Fruit fly (Drosophila melanogaster) whole organism, wandering third instar larva: ENCODE measurements around the gene CG7988.

Experiments used
- Abd-B ChIP-seq: fragments of >200 bp; optimal IDR thresholded peaks from 2 replicates; lab custom pipeline; 2017; ENCODE audit warnings: missing biosample characterization, missing genetic modification characterization
- CG32264 ChIP-seq: fragments of 200-800 bp; sonication (Bioruptor generic); optimal IDR thresholded peaks from 2 replicates; lab custom pipeline; 2016; ENCODE audit warnings: missing biosample characterization, missing genetic modification characterization
- CG9705 ChIP-seq: fragments of 200-800 bp; sonication (Bioruptor generic); optimal IDR thresholded peaks from 2 replicates; lab custom pipeline; 2018; ENCODE audit warnings: missing biosample characterization, mild to moderate bottlenecking, missing genetic modification characterization
- CrebA ChIP-seq: fragments of 200-800 bp; sonication (Bioruptor generic); optimal IDR thresholded peaks from 2 replicates; lab custom pipeline; 2016; ENCODE audit warnings: missing biosample characterization, mild to moderate bottlenecking, missing genetic modification characterization, borderline replicate concordance
- Dfd ChIP-seq: fragments of >200 bp; optimal IDR thresholded peaks from 2 replicates; lab custom pipeline; 2017; ENCODE audit warnings: missing biosample characterization, missing genetic modification characterization
- Dif ChIP-seq: fragments of 200-275, 200-300 bp; sonication (Bioruptor generic); optimal IDR thresholded peaks from 2 replicates; lab custom pipeline; 2018; ENCODE audit warnings: missing biosample characterization, missing genetic modification characterization; ENCODE audit not compliant: partially characterized antibody
- GATAd ChIP-seq: sonication (Bioruptor generic); optimal IDR thresholded peaks from 2 replicates; lab custom pipeline; 2016; ENCODE audit warnings: missing biosample characterization, missing genetic modification characterization
- HLH106 ChIP-seq: fragments of 200-800 bp; optimal IDR thresholded peaks from 3 replicates; lab custom pipeline; 2019; ENCODE audit warnings: missing biosample characterization, mild to moderate bottlenecking, missing genetic modification characterization, moderate library complexity
- Hnf4 ChIP-seq: fragments of 200-800 bp; sonication (Bioruptor generic); optimal IDR thresholded peaks from 2 replicates; lab custom pipeline; 2016; ENCODE audit warnings: missing biosample characterization, mild to moderate bottlenecking, missing genetic modification characterization
- Hr78 ChIP-seq: fragments of >200 bp; optimal IDR thresholded peaks from 2 replicates; lab custom pipeline; 2017; ENCODE audit warnings: missing biosample characterization, missing genetic modification characterization
- Hr83 ChIP-seq: fragments of 200-300 bp; sonication (Bioruptor generic); optimal IDR thresholded peaks from 2 replicates; lab custom pipeline; 2016; ENCODE audit warnings: missing biosample characterization, mild to moderate bottlenecking, missing genetic modification characterization, moderate library complexity; ENCODE audit not compliant: poor library complexity, severe bottlenecking
- Jra ChIP-seq: sonication (Bioruptor generic); optimal IDR thresholded peaks from 2 replicates; lab custom pipeline; 2016; ENCODE audit warnings: missing biosample characterization, missing genetic modification characterization
- Mio ChIP-seq: sonication (Bioruptor generic); optimal IDR thresholded peaks from 2 replicates; lab custom pipeline; 2016; ENCODE audit warnings: missing biosample characterization, missing genetic modification characterization
- Myc ChIP-seq: fragments of >200 bp; optimal IDR thresholded peaks from 2 replicates; lab custom pipeline; 2017
- N ChIP-seq: fragments of >200 bp; optimal IDR thresholded peaks from 2 replicates; lab custom pipeline; 2018; ENCODE audit warnings: missing biosample characterization, missing external identifiers, missing genetic modification characterization
- OdsH ChIP-seq: fragments of 200-800 bp; sonication (Bioruptor generic); optimal IDR thresholded peaks from 2 replicates; lab custom pipeline; 2016; ENCODE audit warnings: missing biosample characterization, mild to moderate bottlenecking, missing genetic modification characterization
- Rel ChIP-seq, 2 experiments: fragments of 200-800 bp; sonication (Bioruptor generic) in 1 of 2; optimal IDR thresholded peaks; 2 replicates in 1 of 2; 3 replicates in 1 of 2; lab custom pipeline; 2016 to 2019; ENCODE audit warnings: mild to moderate bottlenecking in 2 of 2, missing biosample characterization in 2 of 2, missing genetic modification characterization in 2 of 2, moderate library complexity in 1 of 2
- Sp1 ChIP-seq: fragments of 200-800 bp; sonication (Bioruptor generic); optimal IDR thresholded peaks from 3 replicates; lab custom pipeline; 2019; ENCODE audit warnings: missing biosample characterization, mild to moderate bottlenecking, missing genetic modification characterization, moderate library complexity
- Vsx2 ChIP-seq: fragments of 200-300, 225-300 bp; sonication (Bioruptor generic); optimal IDR thresholded peaks from 2 replicates; lab custom pipeline; 2018; ENCODE audit warnings: missing biosample characterization, missing genetic modification characterization; ENCODE audit not compliant: partially characterized antibody
- br ChIP-seq: fragments of 200-800 bp; sonication (Bioruptor generic); optimal IDR thresholded peaks from 2 replicates; lab custom pipeline; 2016; ENCODE audit warnings: missing biosample characterization, missing genetic modification characterization
- brk ChIP-seq: fragments of 200-800 bp; sonication (Bioruptor generic); optimal IDR thresholded peaks from 2 replicates; lab custom pipeline; 2016; ENCODE audit warnings: missing biosample characterization, mild to moderate bottlenecking, missing genetic modification characterization
- dl ChIP-seq, 2 experiments: fragments of 175-275, 200-275 bp in 1 of 2; fragments of 200-275 bp in 1 of 2; sonication (Bioruptor generic); optimal IDR thresholded peaks; lab custom pipeline; 2018; ENCODE audit warnings: mild to moderate bottlenecking in 2 of 2, missing biosample characterization in 2 of 2, missing genetic modification characterization in 2 of 2, moderate library complexity in 2 of 2; ENCODE audit not compliant: partially characterized antibody in 2 of 2, insufficient read depth in 1 of 2
- dmrt93B ChIP-seq: fragments of 200-800 bp; sonication (Bioruptor generic); optimal IDR thresholded peaks from 2 replicates; lab custom pipeline; 2018; ENCODE audit warnings: missing biosample characterization, mild to moderate bottlenecking, missing genetic modification characterization
- dsf ChIP-seq: sonication (Bioruptor generic); optimal IDR thresholded peaks from 2 replicates; lab custom pipeline; 2016; ENCODE audit warnings: missing biosample characterization, missing genetic modification characterization, borderline replicate concordance
- ey ChIP-seq: fragments of 200-800 bp; sonication (Bioruptor generic); optimal IDR thresholded peaks from 2 replicates; lab custom pipeline; 2016; ENCODE audit warnings: missing biosample characterization, missing genetic modification characterization
- foxo ChIP-seq, 2 experiments: fragments of 200-800 bp; sonication (Bioruptor generic); optimal IDR thresholded peaks; 2 replicates in 1 of 2; 3 replicates in 1 of 2; lab custom pipeline; 2016 to 2017; ENCODE audit warnings: missing biosample characterization in 2 of 2, missing genetic modification characterization in 2 of 2
- fru ChIP-seq: fragments of 200-800 bp; sonication (Bioruptor generic); optimal IDR thresholded peaks from 3 replicates; lab custom pipeline; 2016; ENCODE audit warnings: missing biosample characterization, mild to moderate bottlenecking, missing genetic modification characterization
- h ChIP-seq: fragments of 200-800 bp; sonication (Bioruptor generic); optimal IDR thresholded peaks from 3 replicates; lab custom pipeline; 2016; ENCODE audit warnings: missing biosample characterization, mild to moderate bottlenecking, missing genetic modification characterization
- jim ChIP-seq: fragments of 175-275, 200-325 bp; sonication (Bioruptor generic); optimal IDR thresholded peaks from 2 replicates; lab custom pipeline; 2016; ENCODE audit warnings: missing biosample characterization, mild to moderate bottlenecking, missing genetic modification characterization
- lola ChIP-seq: fragments of >200 bp; optimal IDR thresholded peaks from 2 replicates; lab custom pipeline; 2017; ENCODE audit warnings: missing biosample characterization, missing genetic modification characterization
- pan ChIP-seq: fragments of >200 bp; optimal IDR thresholded peaks from 2 replicates; lab custom pipeline; 2017
- rgr ChIP-seq: fragments of 200-800 bp; sonication (Bioruptor generic); optimal IDR thresholded peaks from 3 replicates; lab custom pipeline; 2016; ENCODE audit warnings: missing biosample characterization, mild to moderate bottlenecking, missing genetic modification characterization
- sage ChIP-seq: fragments of 200-800 bp; sonication (Bioruptor generic); optimal IDR thresholded peaks from 2 replicates; lab custom pipeline; 2016; ENCODE audit warnings: missing biosample characterization, mild to moderate bottlenecking, missing genetic modification characterization
- sv ChIP-seq: fragments of 200-800 bp; sonication (Bioruptor generic); optimal IDR thresholded peaks from 3 replicates; lab custom pipeline; 2016; ENCODE audit warnings: missing biosample characterization, missing genetic modification characterization
- tai ChIP-seq: sonication (Bioruptor generic); optimal IDR thresholded peaks from 2 replicates; lab custom pipeline; 2016; ENCODE audit warnings: missing biosample characterization, missing genetic modification characterization
- usp ChIP-seq: fragments of >200 bp; optimal IDR thresholded peaks from 2 replicates; lab custom pipeline; 2017; ENCODE audit warnings: missing biosample characterization, missing genetic modification characterization

The CG7988 gene

DNA sequence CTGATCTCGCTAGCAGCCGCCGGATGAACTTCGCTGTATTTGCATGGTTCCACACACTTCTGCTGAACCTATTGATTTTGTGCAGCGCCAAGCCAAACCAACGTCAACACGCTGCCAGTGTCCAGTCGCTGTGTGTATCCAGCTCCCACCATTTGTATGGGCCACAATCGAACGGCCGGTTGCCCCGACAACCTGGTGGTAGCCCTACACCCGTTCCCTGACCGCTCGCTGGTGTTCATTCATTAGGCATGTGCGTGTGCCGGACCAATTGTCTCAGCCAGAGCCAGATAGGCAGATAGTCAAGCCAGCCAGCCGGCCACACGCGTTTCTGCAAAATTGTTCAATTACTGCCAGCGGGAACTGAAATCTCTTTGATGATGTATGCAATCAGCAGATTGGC, 28.5 kb upstream of the CG7988 start, which contains the start of gene CG14313:
TSS of gene CG14313 (minus strand) at position 101 of the 400 bp plus-strand sequence.
- TF ChIP-seq sv (GFP tag; lab: Kevin White, UChicago), result no peak
- TF ChIP-seq fru (GFP tag; lab: Kevin White, UChicago), result no peak
- TF ChIP-seq Hr83 (GFP tag; lab: Kevin White, UChicago), result no peak
- TF ChIP-seq Abd-B (GFP tag; lab: Kevin White, UChicago), result no peak
- no peak for TF ChIP-seq dmrt93B (GFP tag; lab: Kevin White, UChicago)
- no peak for TF ChIP-seq sage (GFP tag; lab: Kevin White, UChicago)
- no peak for TF ChIP-seq dsf (GFP tag; lab: Kevin White, UChicago)
- TF ChIP-seq pan (lab: Kevin White, UChicago), result no peak
- no peak for TF ChIP-seq Rel (GFP tag; optimal IDR thresholded peaks at IDR 0.05; lab: Kevin White, UChicago)
- TF ChIP-seq Rel (tag; optimal IDR thresholded peaks at IDR 0.05; lab: Kevin White, UChicago), result no peak
- TF ChIP-seq brk (GFP tag; lab: Kevin White, UChicago), result no peak

DNA sequence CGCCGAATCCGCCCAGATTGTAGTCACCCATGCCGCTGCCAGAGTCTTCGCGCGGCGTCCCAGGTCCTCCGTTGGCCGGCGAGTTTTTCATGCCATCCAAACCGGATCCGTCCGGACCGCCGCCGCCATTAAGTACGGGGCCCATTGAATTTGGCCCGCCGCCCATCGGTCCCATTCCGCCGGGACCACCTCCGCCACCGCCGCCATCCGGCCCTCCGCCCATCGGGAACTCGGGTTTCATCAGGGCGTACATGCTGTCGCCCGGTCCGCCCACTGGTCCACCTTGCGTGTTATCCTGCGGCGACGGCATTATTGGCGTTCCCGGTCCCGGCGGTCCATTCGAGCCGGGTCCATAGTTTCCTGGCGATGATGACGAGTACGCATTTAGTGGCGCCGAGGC, 25.0 kb upstream of the CG7988 start:
- TF ChIP-seq jim (GFP tag; lab: Kevin White, UChicago), result no peak
- TF ChIP-seq Dfd (GFP tag; lab: Kevin White, UChicago), result peak; percentile 97

DNA sequence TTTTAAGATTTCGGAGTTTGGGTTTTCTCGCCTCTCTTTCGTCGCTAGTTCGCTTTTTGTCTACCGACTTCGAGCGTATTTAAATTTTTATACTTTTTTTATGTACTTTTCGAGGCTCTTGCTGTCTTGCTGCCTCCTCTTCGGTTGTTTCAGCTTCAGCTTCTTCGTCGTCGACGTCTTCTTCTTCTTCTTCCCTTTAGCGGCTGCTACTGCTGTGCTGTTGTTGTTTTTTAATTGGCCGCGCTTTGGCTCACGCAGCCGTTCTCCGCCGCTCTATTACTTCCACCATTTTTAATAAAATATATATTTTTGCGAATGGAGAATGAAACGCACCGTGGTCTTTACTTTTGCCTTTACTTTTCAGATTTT, 23.7 kb upstream of the CG7988 start:
- TF ChIP-seq GATAd (GFP tag; lab: Kevin White, UChicago) (no peak), Vsx2 (GFP tag; lab: Kevin White, UChicago) (no peak), usp (GFP tag; lab: Kevin White, UChicago) (no peak), ey (GFP tag; lab: Kevin White, UChicago) (no peak), Hnf4 (no peak), CrebA (GFP tag; lab: Kevin White, UChicago) (no peak), CG9705 (no peak), sv (GFP tag; lab: Kevin White, UChicago) (no peak), Dif (GFP tag; lab: Kevin White, UChicago) (no peak), Mio (GFP tag; lab: Kevin White, UChicago) (no peak), pan (lab: Kevin White, UChicago) (no peak), sage (GFP tag; lab: Kevin White, UChicago) (no peak), rgr (GFP tag; lab: Kevin White, UChicago) (no peak)
- TF ChIP-seq, all 38 proteins: peak for 0

DNA sequence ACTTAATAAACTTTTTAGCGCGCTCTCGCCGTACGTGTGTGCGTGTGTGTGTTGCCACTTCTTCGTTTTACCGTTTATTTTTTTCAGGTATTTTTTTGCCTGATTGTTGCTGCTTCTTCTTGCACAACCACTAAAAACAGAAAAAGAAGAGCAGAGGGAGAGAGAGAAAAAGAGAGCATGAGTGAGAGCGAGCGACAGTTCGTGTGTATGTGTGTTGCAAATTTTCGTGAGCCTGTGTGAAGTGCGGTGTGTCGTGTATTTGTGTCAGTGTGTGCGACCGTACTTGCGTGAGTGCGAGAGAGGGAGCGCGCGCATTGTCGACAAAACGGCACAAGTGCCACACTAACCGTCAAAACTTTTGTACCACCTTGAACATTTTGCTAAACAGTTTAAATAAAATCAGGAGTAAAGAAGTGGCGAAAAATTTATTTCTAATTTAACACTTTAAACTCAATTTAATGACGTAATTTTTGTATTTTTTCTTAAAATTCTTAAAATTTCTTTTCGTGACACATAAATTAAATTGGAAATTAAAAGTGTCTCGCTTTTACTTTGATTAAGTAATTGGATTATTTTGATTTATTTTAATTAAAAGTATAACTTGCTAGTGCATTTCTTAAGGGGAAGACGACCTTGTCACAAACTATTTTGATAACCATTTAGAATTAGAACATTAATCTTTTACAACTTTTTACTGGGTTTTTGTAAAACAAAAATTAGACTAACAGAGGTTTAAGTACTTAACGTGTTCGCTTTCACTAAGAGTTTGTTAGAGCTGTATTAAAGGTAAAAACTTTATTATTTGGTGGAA, 23.1 kb upstream of the CG7988 start:
- TF ChIP-seq Vsx2 (GFP tag; lab: Kevin White, UChicago), result peak; percentile 92
- TF ChIP-seq Dfd (GFP tag; lab: Kevin White, UChicago), result no peak
- TF ChIP-seq OdsH (GFP tag; lab: Kevin White, UChicago), result peak; percentile 8
- no peak for TF ChIP-seq br (GFP tag; lab: Kevin White, UChicago)
- no peak for TF ChIP-seq pan (lab: Kevin White, UChicago)
- no peak for TF ChIP-seq GATAd (GFP tag; lab: Kevin White, UChicago)
- TF ChIP-seq jim (GFP tag; lab: Kevin White, UChicago), result peak; percentile 77
- TF ChIP-seq CG32264 (GFP tag; lab: Kevin White, UChicago), result peak; percentile 18
- TF ChIP-seq rgr (GFP tag; lab: Kevin White, UChicago), result peak; percentile 33
- TF ChIP-seq Jra (GFP tag; lab: Kevin White, UChicago), result peak; percentile 9
- TF ChIP-seq Hnf4, result peak; percentile 8
- TF ChIP-seq Rel (GFP tag; optimal IDR thresholded peaks at IDR 0.05; lab: Kevin White, UChicago), result peak; percentile 89
- TF ChIP-seq Rel (tag; optimal IDR thresholded peaks at IDR 0.05; lab: Kevin White, UChicago), result peak; percentile 58
- no peak for TF ChIP-seq Myc
- peak; percentile 53 for TF ChIP-seq HLH106 (tag; lab: Kevin White, UChicago)
- TF ChIP-seq lola (GFP tag; lab: Kevin White, UChicago), result no peak
- TF ChIP-seq brk (GFP tag; lab: Kevin White, UChicago), result no peak
- TF ChIP-seq tai (GFP tag; lab: Kevin White, UChicago), result no peak
- peak; percentile 80 for TF ChIP-seq sage (GFP tag; lab: Kevin White, UChicago)
- peak; percentile 68 for TF ChIP-seq fru (GFP tag; lab: Kevin White, UChicago)
- peak; percentile 27 for TF ChIP-seq ey (GFP tag; lab: Kevin White, UChicago)
- TF ChIP-seq Dif (GFP tag; lab: Kevin White, UChicago), result peak; percentile 97
- no peak for TF ChIP-seq Abd-B (GFP tag; lab: Kevin White, UChicago)
- no peak for TF ChIP-seq Mio (GFP tag; lab: Kevin White, UChicago)
- TF ChIP-seq dmrt93B (GFP tag; lab: Kevin White, UChicago), result peak; percentile 56
- no peak for TF ChIP-seq CrebA (GFP tag; lab: Kevin White, UChicago)
- peak; percentile 94 to 95 for TF ChIP-seq dl (GFP tag; optimal IDR thresholded peaks at IDR 0.05; lab: Kevin White, UChicago; ENCODE audit: insufficient read depth in 1 of 2, partially characterized antibody in 2 of 2)
- TF ChIP-seq CG9705, result no peak
- peak; percentile 77 for TF ChIP-seq Hr83 (GFP tag; lab: Kevin White, UChicago)
- peak; percentile 94 for TF ChIP-seq N (GFP tag; lab: Kevin White, UChicago)
- TF ChIP-seq Sp1 (GFP tag; lab: Kevin White, UChicago), result peak; percentile 60
- TF ChIP-seq Hr78 (GFP tag; lab: Kevin White, UChicago), result peak; percentile 58
- TF ChIP-seq foxo (GFP tag; optimal IDR thresholded peaks at IDR 0.05; lab: Kevin White, UChicago), result peak; percentile 65 to 89
- no peak for TF ChIP-seq usp (GFP tag; lab: Kevin White, UChicago)
- TF ChIP-seq dsf (GFP tag; lab: Kevin White, UChicago), result no peak
- peak; percentile 63 for TF ChIP-seq h (GFP tag; lab: Kevin White, UChicago)
- peak; percentile 48 for TF ChIP-seq sv (GFP tag; lab: Kevin White, UChicago)
